Worm (Caenorhabditis elegans): ENCODE measurements around the gene F59F5.7.

DNA sequence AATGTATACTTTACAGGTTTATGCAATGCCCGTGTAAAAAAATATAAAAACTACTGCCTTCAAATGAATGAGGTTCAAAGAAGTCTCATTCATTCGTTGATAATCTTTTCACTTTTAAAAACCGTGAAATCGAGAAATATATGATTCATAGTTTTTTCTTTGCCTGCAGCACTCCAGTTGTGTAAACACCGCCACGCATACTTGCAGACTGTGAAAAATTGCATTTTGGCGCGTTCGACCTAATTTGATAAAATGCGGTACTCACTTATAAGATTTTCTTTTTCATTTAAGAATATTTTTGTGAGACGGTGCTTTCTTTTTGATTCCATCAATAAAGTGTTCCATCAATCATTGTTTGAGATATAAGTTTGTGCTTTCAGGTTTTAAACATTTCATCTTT is 7.5 kb downstream of the F59F5.7 start:
- TF ChIP-seq flt-1 (GFP tag; IDR thresholded peaks at IDR 0.05): no peak
- no peak for TF ChIP-seq ref-1 (GFP tag; conservative IDR thresholded peaks at IDR 0.05)
- TF ChIP-seq med-1 (GFP tag; optimal IDR thresholded peaks at IDR 0.05; ENCODE audit: insufficient read depth): no peak
- TF ChIP-seq ztf-29 (GFP tag; IDR thresholded peaks at IDR 0.05): no peak
- TF ChIP-seq tab-1 (GFP tag; IDR thresholded peaks at IDR 0.05): no peak
- no peak for TF ChIP-seq ztf-23 (GFP tag; IDR thresholded peaks at IDR 0.05)
- TF ChIP-seq klf-2 (GFP tag; conservative IDR thresholded peaks at IDR 0.05): no peak
